Worm (Caenorhabditis elegans): Measurements from ENCODE around the gene egal-1.

ce11 chrIV:5855608-5856007 is 31.0 kb downstream of the egal-1 start:
- no peak for TF ChIP-seq nhr-28 (tag; optimal IDR thresholded peaks at IDR 0.05)
- no peak for TF ChIP-seq unc-98 (GFP tag; IDR thresholded peaks at IDR 0.05)
- TF ChIP-seq ceh-8 (GFP tag; optimal IDR thresholded peaks at IDR 0.05), result no peak
- no peak for TF ChIP-seq lin-35 (GFP tag; optimal IDR thresholded peaks at IDR 0.05)
- no peak for TF ChIP-seq lin-13 (GFP tag; optimal IDR thresholded peaks at IDR 0.05)
